Worm (Caenorhabditis elegans) whole organism, mixed stage, embryonic: Measurements from ENCODE around the gene C51E3.9.

Experiments
- blmp-1 ChIP-seq: fragments of 150-350 bp; optimal IDR thresholded peaks from 2 replicates; lab custom pipeline; 2014; ENCODE audit warnings: missing biosample characterization, missing genetic modification characterization
- ceh-39 ChIP-seq: fragments of 150-350 bp; optimal IDR thresholded peaks from 2 replicates; lab custom pipeline; 2014; ENCODE audit warnings: missing biosample characterization, missing genetic modification characterization
- ceh-83 ChIP-seq: fragments of 200-800 bp; sonication (Bioruptor generic); optimal IDR thresholded peaks from 2 replicates; lab custom pipeline; 2018; ENCODE audit warnings: mild to moderate bottlenecking, missing genetic modification characterization, missing compliant biosample characterization
- elt-1 ChIP-seq: sonication (generic microtip); optimal IDR thresholded peaks from 2 replicates; lab custom pipeline; 2017; ENCODE audit warnings: missing genetic modification characterization, mild to moderate bottlenecking, missing compliant biosample characterization, antibody characterized with exemption, moderate library complexity, borderline replicate concordance; ENCODE audit not compliant: insufficient read depth
- lsy-2 ChIP-seq: fragments of 150-350 bp; optimal IDR thresholded peaks from 2 replicates; lab custom pipeline; 2014; ENCODE audit warnings: missing biosample characterization, missing genetic modification characterization
- nhr-237 ChIP-seq: fragments of 150-350 bp; optimal IDR thresholded peaks from 2 replicates; lab custom pipeline; 2014; ENCODE audit warnings: missing biosample characterization, missing genetic modification characterization
- pha-4 ChIP-seq: fragments of 150-350 bp; optimal IDR thresholded peaks from 2 replicates; lab custom pipeline; 2018; ENCODE audit warnings: missing biosample characterization, missing genetic modification reagents, missing genetic modification characterization
- sem-2 ChIP-seq: fragments of 200-800 bp; sonication (Bioruptor generic); optimal IDR thresholded peaks from 2 replicates; lab custom pipeline; 2018; ENCODE audit warnings: mild to moderate bottlenecking, missing genetic modification characterization, missing compliant biosample characterization
- snpc-4 ChIP-seq: fragments of 150-350 bp; optimal IDR thresholded peaks from 2 replicates; lab custom pipeline; 2014; ENCODE audit warnings: missing biosample characterization, missing genetic modification characterization
- sptf-1 ChIP-seq: sonication (generic microtip); optimal IDR thresholded peaks from 2 replicates; lab custom pipeline; 2017; ENCODE audit warnings: mild to moderate bottlenecking, missing genetic modification characterization, moderate library complexity, missing compliant biosample characterization
- unc-62 ChIP-seq: fragments of 150-350 bp; optimal IDR thresholded peaks from 2 replicates; lab custom pipeline; 2014; ENCODE audit warnings: missing biosample characterization, missing genetic modification reagents, missing genetic modification characterization
- ztf-11 ChIP-seq: fragments of 150-350 bp; optimal IDR thresholded peaks from 2 replicates; lab custom pipeline; 2014; ENCODE audit warnings: missing biosample characterization, missing genetic modification characterization

DNA sequence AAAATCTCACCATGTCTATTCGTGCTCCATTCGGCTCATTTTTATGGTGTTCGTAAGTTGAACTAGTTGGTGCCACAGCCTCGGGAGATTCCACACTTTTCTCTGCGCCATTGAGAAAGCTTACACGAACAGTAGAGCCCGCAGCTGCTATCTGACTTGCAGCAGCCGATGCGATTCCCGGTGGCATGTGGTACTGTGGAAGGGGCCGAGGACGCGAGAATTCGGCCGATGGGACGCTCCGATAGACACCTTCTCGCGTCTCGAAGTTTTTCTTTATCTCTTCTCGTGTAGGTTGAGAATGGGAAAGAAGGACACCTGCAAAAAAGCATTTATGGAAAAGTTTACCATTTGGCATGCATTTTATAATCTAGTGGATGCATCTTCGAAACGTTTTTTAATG is 12.5 kb upstream of the C51E3.9 start:
- TF ChIP-seq lsy-2 (tag; lab: Kevin White, UChicago) (no peak), ztf-11 (no peak), unc-62 (no peak), nhr-237 (tag; lab: Kevin White, UChicago) (no peak), ceh-39 (no peak), blmp-1 (tag; lab: Kevin White, UChicago) (no peak), elt-1 (no peak), sptf-1 (tag; lab: Kevin White, UChicago) (no peak), pha-4 (no peak), ceh-83 (GFP tag; lab: Kevin White, UChicago) (no peak), sem-2 (GFP tag; lab: Kevin White, UChicago) (no peak), snpc-4 (tag; lab: Kevin White, UChicago) (no peak)
